Worm (Caenorhabditis elegans): ENCODE measurements around the gene asah-2.

ce11 chrII:10162785-10163184, 23.4 kb downstream of the asah-2 start:
- TF ChIP-seq nhr-10 (tag; optimal IDR thresholded peaks at IDR 0.05) (no peak), unc-39 (tag; optimal IDR thresholded peaks at IDR 0.05) (no peak), ztf-4 (tag; optimal IDR thresholded peaks at IDR 0.05) (no peak), ztf-11 (tag; optimal IDR thresholded peaks at IDR 0.05) (no peak), blmp-1 (tag; optimal IDR thresholded peaks at IDR 0.05; ENCODE audit: insufficient read depth) (no peak), ceh-82 (tag; optimal IDR thresholded peaks at IDR 0.05) (no peak), zag-1 (tag; optimal IDR thresholded peaks at IDR 0.05) (no peak), nhr-11 (tag; optimal IDR thresholded peaks at IDR 0.05) (no peak), nhr-129 (tag; optimal IDR thresholded peaks at IDR 0.05) (no peak), F13H6.1 (tag; optimal IDR thresholded peaks at IDR 0.05) (no peak), nhr-6 (tag; optimal IDR thresholded peaks at IDR 0.05) (no peak), ama-1 (optimal IDR thresholded peaks at IDR 0.05) (no peak), gmeb-1 (tag; optimal IDR thresholded peaks at IDR 0.05) (no peak)
